Fruit fly (Drosophila melanogaster): ENCODE measurements around the gene CG8202.
A peak's percentile ranks its signal among the peaks of the same experiment; 100 is the strongest.

The CG8202 gene

dm6 chr3R:8784788-8785187, 52.9 kb downstream of the CG8202 start (continued):
- TF ChIP-seq scrt (GFP tag; optimal IDR thresholded peaks at IDR 0.05) (no peak), CG10274 (GFP tag; optimal IDR thresholded peaks at IDR 0.05) (no peak), chif (GFP tag; optimal IDR thresholded peaks at IDR 0.05) (peak in 1 of 2 experiments; percentile 54), dysf (GFP tag; IDR thresholded peaks at IDR 0.05) (peak; percentile 80), ssp (GFP tag; IDR thresholded peaks at IDR 0.05) (no peak), CG4707 (GFP tag; optimal IDR thresholded peaks at IDR 0.05) (no peak), CG18011 (GFP tag; optimal IDR thresholded peaks at IDR 0.05) (no peak), slbo (GFP tag; IDR thresholded peaks at IDR 0.05) (peak; percentile 78), nmo (GFP tag; optimal IDR thresholded peaks at IDR 0.05) (peak; percentile 22), Tbp (GFP tag; optimal IDR thresholded peaks at IDR 0.05) (no peak), fu2 (GFP tag; optimal IDR thresholded peaks at IDR 0.05) (peak; percentile 10), CG32532 (GFP tag; IDR thresholded peaks at IDR 0.05) (peak; percentile 80), CG8290 (GFP tag; optimal IDR thresholded peaks at IDR 0.05) (no peak), CG8290 (tag; optimal IDR thresholded peaks at IDR 0.05) (no peak), fd3F (GFP tag; optimal IDR thresholded peaks at IDR 0.05) (no peak), CG17385 (GFP tag; optimal IDR thresholded peaks at IDR 0.05) (no peak), run (tag; optimal IDR thresholded peaks at IDR 0.05) (no peak), mld (GFP tag; IDR thresholded peaks at IDR 0.05; ENCODE audit: partially characterized antibody) (no peak), E2f1 (GFP tag; IDR thresholded peaks at IDR 0.05) (peak; percentile 55; the same call in 1 of the 2 replicates), vvl (GFP tag; IDR thresholded peaks at IDR 0.05) (peak; percentile 80), Hr39 (optimal IDR thresholded peaks at IDR 0.05) (no peak), ttk (GFP tag; IDR thresholded peaks at IDR 0.05) (peak; percentile 27; the same call in 1 of the 2 replicates), Scr (GFP tag; IDR thresholded peaks at IDR 0.05; ENCODE audit: partially characterized antibody) (no peak), CG7372 (GFP tag; IDR thresholded peaks at IDR 0.05) (peak; percentile 25; the same call in 1 of the 2 replicates), tin (GFP tag; optimal IDR thresholded peaks at IDR 0.05) (peak; percentile 30), CG30020 (tag; optimal IDR thresholded peaks at IDR 0.05) (no peak), Ets65A (GFP tag) (peak; percentile 85), CG6765 (GFP tag; optimal IDR thresholded peaks at IDR 0.05) (no peak), tll (GFP tag; optimal IDR thresholded peaks at IDR 0.05) (no peak), H15 (GFP tag; IDR thresholded peaks at IDR 0.05) (peak; percentile 54; the same call in 1 of the 3 replicates), CG10366 (GFP tag; IDR thresholded peaks at IDR 0.05) (peak; percentile 24; the same call in 1 of the 2 replicates), danr (GFP tag; IDR thresholded peaks at IDR 0.05) (no peak), ci (GFP tag; IDR thresholded peaks at IDR 0.05) (peak; percentile 77), CG10959 (GFP tag; IDR thresholded peaks at IDR 0.05) (no peak), aop (GFP tag; IDR thresholded peaks at IDR 0.05) (no peak), tio (GFP tag; optimal IDR thresholded peaks at IDR 0.05) (peak; percentile 29), CG9817 (tag; optimal IDR thresholded peaks at IDR 0.05) (peak; percentile 56), sqz (GFP tag; optimal IDR thresholded peaks at IDR 0.05) (no peak), nerfin-2 (GFP tag; IDR thresholded peaks at IDR 0.05; ENCODE audit: partially characterized antibody) (no peak), CG2120 (GFP tag; optimal IDR thresholded peaks at IDR 0.05) (no peak), zfh2 (GFP tag; optimal IDR thresholded peaks at IDR 0.05) (peak; percentile 50), nerfin-1 (tag; optimal IDR thresholded peaks at IDR 0.05) (no peak), sim (GFP tag; IDR thresholded peaks at IDR 0.05) (no peak), D19B (GFP tag; optimal IDR thresholded peaks at IDR 0.05) (peak; percentile 89), CG17612 (GFP tag; IDR thresholded peaks at IDR 0.05) (no peak), CG7987 (GFP tag; optimal IDR thresholded peaks at IDR 0.05) (no peak), CG6813 (GFP tag; optimal IDR thresholded peaks at IDR 0.05) (peak; percentile 17), fd64A (GFP tag; optimal IDR thresholded peaks at IDR 0.05) (no peak), CG4617 (GFP tag; optimal IDR thresholded peaks at IDR 0.05; ENCODE audit: borderline replicate concordance) (no peak), CG9215 (GFP tag; IDR thresholded peaks at IDR 0.05) (peak; percentile 35; the same call in 1 of the 2 replicates), Oaz (GFP tag; IDR thresholded peaks at IDR 0.05) (peak; percentile 42; the same call in 1 of the 2 replicates), Jarid2 (GFP tag; optimal IDR thresholded peaks at IDR 0.05) (no peak)

Measured in whole organism, embryonic.